Worm (Caenorhabditis elegans): Measurements from ENCODE around the gene ech-5.

The ech-5 gene

ce11 chrIV:833517-833916 is 36.7 kb downstream of the ech-5 start:
- TF ChIP-seq hif-1 (tag; optimal IDR thresholded peaks at IDR 0.05) = peak in 1 of 2 experiments; percentile 20
- no peak for TF ChIP-seq tag-97 (GFP tag; IDR thresholded peaks at IDR 0.05)
- no peak for TF ChIP-seq spr-1 (tag; optimal IDR thresholded peaks at IDR 0.05)
- TF ChIP-seq lsy-2 (tag; optimal IDR thresholded peaks at IDR 0.05) = peak in 1 of 2 experiments; percentile 34
- peak; percentile 0 for TF ChIP-seq nhr-6 (tag; optimal IDR thresholded peaks at IDR 0.05)
- no peak for TF ChIP-seq madf-5 (GFP tag; IDR thresholded peaks at IDR 0.05)
- TF ChIP-seq nhr-77 (tag; optimal IDR thresholded peaks at IDR 0.05) = no peak
- no peak for TF ChIP-seq Y75B8A.6 (GFP tag; IDR thresholded peaks at IDR 0.05)
- TF ChIP-seq attf-4 (tag; optimal IDR thresholded peaks at IDR 0.05) = no peak
- TF ChIP-seq aha-1 (tag) = peak; percentile 76

- TF ChIP-seq nhr-102 (tag; optimal IDR thresholded peaks at IDR 0.05) (no peak), vab-7 (GFP tag; IDR thresholded peaks at IDR 0.05) (no peak), daf-16 (GFP tag; optimal IDR thresholded peaks at IDR 0.05) (no peak), daf-16 (tag; optimal IDR thresholded peaks at IDR 0.05) (peak; percentile 12), dpl-1 (GFP tag; optimal IDR thresholded peaks at IDR 0.05) (peak; percentile 53), ama-1 (optimal IDR thresholded peaks at IDR 0.05) (no peak)
Observed at ce11 chrIV:842095-842494, 45.3 kb downstream of the ech-5 start, which contains the start of gene Y55F3BR.6. TSS of gene Y55F3BR.6 (minus strand) at chrIV:842126.

- TF ChIP-seq dmd-6 (GFP tag; IDR thresholded peaks at IDR 0.05) = peak; percentile 54
- TF ChIP-seq F49E8.2 (tag; optimal IDR thresholded peaks at IDR 0.05; ENCODE audit: borderline replicate concordance) = no peak
- no peak for TF ChIP-seq nhr-25 (tag; optimal IDR thresholded peaks at IDR 0.05; ENCODE audit: borderline replicate concordance, insufficient read depth)
- TF ChIP-seq gei-8 (GFP tag; optimal IDR thresholded peaks at IDR 0.05) = no peak
- no peak for TF ChIP-seq sdz-12 (GFP tag; optimal IDR thresholded peaks at IDR 0.05)
- TF ChIP-seq hif-1 (tag; optimal IDR thresholded peaks at IDR 0.05) = peak in 1 of 2 experiments; percentile 59
- peak in 1 of 2 experiments; percentile 11 for TF ChIP-seq lsy-2 (tag; optimal IDR thresholded peaks at IDR 0.05)
- no peak for TF ChIP-seq daf-19 (GFP tag; conservative IDR thresholded peaks at IDR 0.05)
- peak; percentile 75 for TF ChIP-seq hlh-30 (tag; optimal IDR thresholded peaks at IDR 0.05; ENCODE audit: insufficient read depth)
- TF ChIP-seq ceh-62 (tag; optimal IDR thresholded peaks at IDR 0.05) = no peak
- TF ChIP-seq nhr-102 (tag; optimal IDR thresholded peaks at IDR 0.05) = peak; percentile 14
- TF ChIP-seq arid-1 (GFP tag; conservative IDR thresholded peaks at IDR 0.05) = peak; percentile 47; the same call in 1 of the 2 replicates
- peak; percentile 46 for TF ChIP-seq mep-1 (tag; optimal IDR thresholded peaks at IDR 0.05)
- peak; percentile 14 for TF ChIP-seq aha-1 (tag)
- TF ChIP-seq hmg-1.1 (GFP tag; IDR thresholded peaks at IDR 0.05) = peak; percentile 81
- TF ChIP-seq madf-5 (GFP tag; IDR thresholded peaks at IDR 0.05) = no peak
- TF ChIP-seq lin-1 (GFP tag; IDR thresholded peaks at IDR 0.05) = no peak
- peak; percentile 29; the same call in 1 of the 2 replicates for TF ChIP-seq nhr-42 (GFP tag; IDR thresholded peaks at IDR 0.05)
- no peak for TF ChIP-seq zfp-2 (tag; optimal IDR thresholded peaks at IDR 0.05)
- no peak for TF ChIP-seq tag-97 (GFP tag; IDR thresholded peaks at IDR 0.05)
- no peak for TF ChIP-seq php-3 (GFP tag; IDR thresholded peaks at IDR 0.05)
- TF ChIP-seq dmd-9 (GFP tag; IDR thresholded peaks at IDR 0.05) = 0 out of 2 replicates have a peak, but pooled peaks have one; percentile 46
- TF ChIP-seq lin-38 (GFP tag; IDR thresholded peaks at IDR 0.05) = peak; percentile 75
- no peak for TF ChIP-seq D1046.2 (GFP tag; IDR thresholded peaks at IDR 0.05)
- TF ChIP-seq saeg-2 (GFP tag; IDR thresholded peaks at IDR 0.05) = no peak
- TF ChIP-seq F26F4.8 (GFP tag; conservative IDR thresholded peaks at IDR 0.05) = no peak
- no peak for TF ChIP-seq ZK546.5 (tag; optimal IDR thresholded peaks at IDR 0.05)
- TF ChIP-seq ces-1 (GFP tag; optimal IDR thresholded peaks at IDR 0.05) = no peak
- no peak for TF ChIP-seq nhr-76 (tag; optimal IDR thresholded peaks at IDR 0.05)
- no peak for TF ChIP-seq nhr-111 (GFP tag; optimal IDR thresholded peaks at IDR 0.05)
- no peak for TF ChIP-seq T26A8.4 (GFP tag; IDR thresholded peaks at IDR 0.05)
- TF ChIP-seq egl-27 (tag; optimal IDR thresholded peaks at IDR 0.05) = no peak
- TF ChIP-seq zip-2 (tag; optimal IDR thresholded peaks at IDR 0.05) = no peak
- no peak for TF ChIP-seq skn-1 (tag; optimal IDR thresholded peaks at IDR 0.05)
- TF ChIP-seq unc-130 (GFP tag; optimal IDR thresholded peaks at IDR 0.05) = peak; percentile 40
- TF ChIP-seq nhr-28 (tag; optimal IDR thresholded peaks at IDR 0.05) = peak; percentile 40
- TF ChIP-seq mdt-29 (GFP tag; IDR thresholded peaks at IDR 0.05) = no peak
- TF ChIP-seq ceh-44 (GFP tag; IDR thresholded peaks at IDR 0.05) = peak; percentile 60; the same call in 1 of the 2 replicates
Observed at ce11 chrIV:842630-843029, 45.8 kb downstream of the ech-5 start.

Measured in whole organism, L4 larva.